Fruit fly (Drosophila melanogaster): ENCODE measurements around the gene Dab.
A peak's percentile ranks its signal among the peaks of the same experiment; 100 is the strongest.

Gene Dab

dm6 chr3L:16765647-16766628, 54.0 kb downstream of the Dab start, which contains the start of gene Nrt (continued):
- TF ChIP-seq CG30403 (GFP tag; optimal IDR thresholded peaks at IDR 0.05) (peak; percentile 63), gt (GFP tag; IDR thresholded peaks at IDR 0.05) (no peak), Jarid2 (GFP tag; optimal IDR thresholded peaks at IDR 0.05) (peak; percentile 99), CG7745 (tag; optimal IDR thresholded peaks at IDR 0.05) (no peak), CG14710 (tag; optimal IDR thresholded peaks at IDR 0.05) (peak; percentile 70), lab (GFP tag; optimal IDR thresholded peaks at IDR 0.05) (peak; percentile 80), CG30020 (tag; optimal IDR thresholded peaks at IDR 0.05) (peak; percentile 49), ranshi (GFP tag; IDR thresholded peaks at IDR 0.05) (no peak), CG10431 (GFP tag; optimal IDR thresholded peaks at IDR 0.05) (peak; percentile 26), CG7271 (tag; optimal IDR thresholded peaks at IDR 0.05) (no peak), CG7372 (GFP tag; IDR thresholded peaks at IDR 0.05) (no peak), Fer2 (tag; optimal IDR thresholded peaks at IDR 0.05) (peak; percentile 28), HmgZ (tag; optimal IDR thresholded peaks at IDR 0.05) (peak; percentile 21), CG6791 (GFP tag; IDR thresholded peaks at IDR 0.05; ENCODE audit: partially characterized antibody) (peak; percentile 26; the same call in 1 of the 3 replicates), Drgx (GFP tag; IDR thresholded peaks at IDR 0.05) (peak; percentile 69), hbn (GFP tag; IDR thresholded peaks at IDR 0.05; ENCODE audit: partially characterized antibody) (peak; percentile 20; the same call in 1 of the 2 replicates), BtbVII (GFP tag; optimal IDR thresholded peaks at IDR 0.05) (peak; percentile 63), jumu (GFP tag; optimal IDR thresholded peaks at IDR 0.05) (no peak), grn (GFP tag; optimal IDR thresholded peaks at IDR 0.05) (no peak), CG32532 (GFP tag; IDR thresholded peaks at IDR 0.05) (peak; percentile 73), odd (GFP tag; optimal IDR thresholded peaks at IDR 0.05) (peak; percentile 69), gce (GFP tag; IDR thresholded peaks at IDR 0.05) (no peak), CG10543 (GFP tag; optimal IDR thresholded peaks at IDR 0.05) (peak; percentile 60), H2.0 (GFP tag; IDR thresholded peaks at IDR 0.05) (no peak), CG11695 (GFP tag; IDR thresholded peaks at IDR 0.05) (peak; percentile 69; the same call in 2 of the 3 replicates), CG14441 (GFP tag; IDR thresholded peaks at IDR 0.05) (0 out of 2 replicates have a peak, but pooled peaks have one; percentile 12), CG42726 (GFP tag; IDR thresholded peaks at IDR 0.05; ENCODE audit: partially characterized antibody) (peak; percentile 58; the same call in 1 of the 2 replicates), CG1792 (GFP tag; optimal IDR thresholded peaks at IDR 0.05) (no peak), pros (GFP tag; optimal IDR thresholded peaks at IDR 0.05) (peak; percentile 65), B-H1 (GFP tag; IDR thresholded peaks at IDR 0.05) (no peak), CG1647 (GFP tag; optimal IDR thresholded peaks at IDR 0.05) (no peak), lbe (GFP tag; optimal IDR thresholded peaks at IDR 0.05) (peak; percentile 24), CG4854 (GFP tag; optimal IDR thresholded peaks at IDR 0.05) (peak; percentile 1), CG3847 (GFP tag; IDR thresholded peaks at IDR 0.05) (0 out of 2 replicates have a peak, but pooled peaks have one; percentile 27), CG9215 (GFP tag; IDR thresholded peaks at IDR 0.05) (0 out of 2 replicates have a peak, but pooled peaks have one; percentile 34), CG6272 (GFP tag; IDR thresholded peaks at IDR 0.05) (no peak), tap (tag; optimal IDR thresholded peaks at IDR 0.05) (peak; percentile 55), CG13624 (GFP tag; optimal IDR thresholded peaks at IDR 0.05) (no peak), CG12236 (GFP tag; optimal IDR thresholded peaks at IDR 0.05) (no peak), CG17612 (GFP tag; IDR thresholded peaks at IDR 0.05) (no peak), nmo (GFP tag; optimal IDR thresholded peaks at IDR 0.05) (peak; percentile 37), gro (GFP tag; optimal IDR thresholded peaks at IDR 0.05) (no peak), CG15073 (GFP tag; optimal IDR thresholded peaks at IDR 0.05) (no peak), Pdp1 (GFP tag; optimal IDR thresholded peaks at IDR 0.05) (peak in 1 of 2 experiments; percentile 28), CG7556 (GFP tag; optimal IDR thresholded peaks at IDR 0.05) (peak; percentile 85), hkb (optimal IDR thresholded peaks at IDR 0.05) (no peak), hkb (GFP tag; IDR thresholded peaks at IDR 0.05) (peak; percentile 79), CG16863 (GFP tag; optimal IDR thresholded peaks at IDR 0.05) (no peak)
